Comparison of ENCODE assay signal across 1 fruit fly cellular context in the genomic region with DNA sequence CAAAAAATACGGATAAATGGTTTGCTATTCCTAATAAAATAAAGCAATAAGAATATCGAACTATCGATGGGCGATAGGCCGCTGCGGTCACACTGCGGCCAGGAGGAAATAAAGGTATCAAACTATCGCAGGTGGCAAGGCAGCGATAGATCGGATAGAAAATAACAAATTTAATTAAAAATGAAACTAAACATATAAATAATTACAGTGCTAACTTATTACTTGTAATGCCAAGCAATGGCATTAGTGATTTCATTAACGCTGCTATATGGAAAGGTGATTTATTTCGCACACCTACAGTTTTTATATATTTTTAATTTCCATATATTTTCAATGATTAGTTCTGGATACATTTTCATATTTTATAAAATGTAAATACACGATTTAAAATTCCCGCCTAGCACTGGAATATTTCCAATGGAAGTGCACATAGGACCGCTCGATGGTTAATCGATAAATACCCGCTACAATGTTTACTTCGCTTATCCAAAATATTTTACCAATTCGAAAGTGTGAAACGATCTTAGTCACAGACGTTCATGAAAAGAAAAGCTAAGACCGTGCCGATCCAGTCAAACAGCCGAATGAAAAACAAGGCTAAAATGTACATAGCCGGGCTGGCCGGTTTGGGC.
TF ChIP-seq lines count a peak whose summit lies in the region.

TSS of gene CG15356 (minus strand) at position 48 of the 632 bp plus-strand sequence.
TSS of gene CG15362 (plus strand) at position 469 of the 632 bp plus-strand sequence.

TF ChIP-seq in whole organism, embryonic, 481 proteins besides CTCF, POLR2A, EP300 and RAD21 (continued from another document and continues in another):
- peak; percentile 75 for TF ChIP-seq Abd-B (GFP tag; optimal IDR thresholded peaks at IDR 0.05; lab: Kevin White, UChicago)
- no peak for TF ChIP-seq en (GFP tag; optimal IDR thresholded peaks at IDR 0.05; lab: Kevin White, UChicago)
- TF ChIP-seq hbn (GFP tag; IDR thresholded peaks at IDR 0.05; lab: Robert Waterston, UW; ENCODE audit: partially characterized antibody), result peak; percentile 98
- peak; percentile 60; the same call in 1 of the 4 replicates for TF ChIP-seq Gug (GFP tag; IDR thresholded peaks at IDR 0.05; lab: Robert Waterston, UW)
- TF ChIP-seq CG10209 (GFP tag; optimal IDR thresholded peaks at IDR 0.05; lab: Kevin White, UChicago), result peak; percentile 29
- TF ChIP-seq HLH4C (GFP tag; IDR thresholded peaks at IDR 0.05; lab: Robert Waterston, UW; ENCODE audit: partially characterized antibody), result peak; percentile 98
- peak; percentile 2 for TF ChIP-seq Bdp1 (GFP tag; optimal IDR thresholded peaks at IDR 0.05; lab: Kevin White, UChicago)
- TF ChIP-seq CG34422 (GFP tag; IDR thresholded peaks at IDR 0.05; lab: Robert Waterston, UW), result 0 out of 3 replicates have a peak, but pooled peaks have one; percentile 32
- no peak for TF ChIP-seq CG13894 (tag; optimal IDR thresholded peaks at IDR 0.05; lab: Kevin White, UChicago)
- no peak for TF ChIP-seq CG13624 (GFP tag; optimal IDR thresholded peaks at IDR 0.05; lab: Kevin White, UChicago)
- TF ChIP-seq CG4617 (GFP tag; optimal IDR thresholded peaks at IDR 0.05; lab: Kevin White, UChicago; ENCODE audit: borderline replicate concordance), result peak; percentile 85
- TF ChIP-seq Elba2 (GFP tag; optimal IDR thresholded peaks at IDR 0.05; lab: Kevin White, UChicago), result peak; percentile 96
- TF ChIP-seq Lhr (GFP tag; optimal IDR thresholded peaks at IDR 0.05; lab: Kevin White, UChicago), result peak; percentile 9
- peak; percentile 44 for TF ChIP-seq CG12155 (GFP tag; optimal IDR thresholded peaks at IDR 0.05; lab: Kevin White, UChicago)
- TF ChIP-seq CG6272 (GFP tag; IDR thresholded peaks at IDR 0.05; lab: Robert Waterston, UW), result peak; percentile 38; the same call in 1 of the 2 replicates
- peak; percentile 41; the same call in 1 of the 2 replicates for TF ChIP-seq CG8765 (GFP tag; IDR thresholded peaks at IDR 0.05; lab: Robert Waterston, UW)
- no peak for TF ChIP-seq her (GFP tag; optimal IDR thresholded peaks at IDR 0.05; lab: Kevin White, UChicago)
- TF ChIP-seq Ravus (GFP tag; IDR thresholded peaks at IDR 0.05; lab: Robert Waterston, UW), result no peak
- peak; percentile 19 for TF ChIP-seq CG1233 (GFP tag; optimal IDR thresholded peaks at IDR 0.05; lab: Kevin White, UChicago)
- no peak for TF ChIP-seq CG2202 (tag; optimal IDR thresholded peaks at IDR 0.05; lab: Kevin White, UChicago)
- TF ChIP-seq CG6689 (GFP tag; IDR thresholded peaks at IDR 0.05; lab: Robert Waterston, UW), result 0 out of 2 replicates have a peak, but pooled peaks have one; percentile 18
- TF ChIP-seq CG14441 (GFP tag; IDR thresholded peaks at IDR 0.05; lab: Robert Waterston, UW), result 0 out of 2 replicates have a peak, but pooled peaks have one; percentile 8
- peak; percentile 61 for TF ChIP-seq phol (tag; optimal IDR thresholded peaks at IDR 0.05; lab: Kevin White, UChicago)
- no peak for TF ChIP-seq psq (GFP tag; optimal IDR thresholded peaks at IDR 0.05; lab: Kevin White, UChicago)
- TF ChIP-seq CG11695 (GFP tag; IDR thresholded peaks at IDR 0.05; lab: Robert Waterston, UW), result 0 out of 3 replicates have a peak, but pooled peaks have one; percentile 20
- peak; percentile 99 for TF ChIP-seq unc-4 (GFP tag; IDR thresholded peaks at IDR 0.05; lab: Robert Waterston, UW; ENCODE audit: partially characterized antibody)
- TF ChIP-seq CG16863 (GFP tag; optimal IDR thresholded peaks at IDR 0.05; lab: Kevin White, UChicago), result no peak
- peak; percentile 35 for TF ChIP-seq Hsf (GFP tag; optimal IDR thresholded peaks at IDR 0.05; lab: Kevin White, UChicago)
- peak; percentile 17 for TF ChIP-seq CG10979 (tag; optimal IDR thresholded peaks at IDR 0.05; lab: Kevin White, UChicago)
- TF ChIP-seq pan (optimal IDR thresholded peaks at IDR 0.05; lab: Kevin White, UChicago), result no peak
- TF ChIP-seq pan (GFP tag; optimal IDR thresholded peaks at IDR 0.05 in 1 of 2, IDR thresholded peaks at IDR 0.05 in 1 of 2), result peak in 1 of 2 experiments; percentile 60
- TF ChIP-seq hkb (optimal IDR thresholded peaks at IDR 0.05; lab: Kevin White, UChicago), result no peak
- no peak for TF ChIP-seq hkb (GFP tag; IDR thresholded peaks at IDR 0.05; lab: Robert Waterston, UW)
- TF ChIP-seq Dll (GFP tag; IDR thresholded peaks at IDR 0.05; lab: Robert Waterston, UW; ENCODE audit: partially characterized antibody), result peak; percentile 98
- peak; percentile 18 for TF ChIP-seq CG33557 (GFP tag; optimal IDR thresholded peaks at IDR 0.05; lab: Kevin White, UChicago)
- no peak for TF ChIP-seq hth (optimal IDR thresholded peaks at IDR 0.05; lab: Kevin White, UChicago)
- no peak for TF ChIP-seq unpg (GFP tag; optimal IDR thresholded peaks at IDR 0.05; lab: Kevin White, UChicago)
- TF ChIP-seq HmgZ (tag; optimal IDR thresholded peaks at IDR 0.05; lab: Kevin White, UChicago), result peak; percentile 43
- peak; percentile 99 for TF ChIP-seq Opbp (GFP tag; IDR thresholded peaks at IDR 0.05; lab: Robert Waterston, UW; ENCODE audit: partially characterized antibody)
- TF ChIP-seq Fer1 (GFP tag; optimal IDR thresholded peaks at IDR 0.05; lab: Kevin White, UChicago), result peak; percentile 30
- TF ChIP-seq HHEX (GFP tag; optimal IDR thresholded peaks at IDR 0.05; lab: Kevin White, UChicago), result peak; percentile 21
- TF ChIP-seq hb (GFP tag; IDR thresholded peaks at IDR 0.05; lab: Robert Waterston, UW; ENCODE audit: partially characterized antibody), result peak; percentile 100
- no peak for TF ChIP-seq chm (GFP tag; IDR thresholded peaks at IDR 0.05; lab: Robert Waterston, UW)
- no peak for TF ChIP-seq zfh1 (GFP tag; IDR thresholded peaks at IDR 0.05; lab: Robert Waterston, UW)
- TF ChIP-seq trem (tag; optimal IDR thresholded peaks at IDR 0.05; lab: Kevin White, UChicago), result peak; percentile 48
- no peak for TF ChIP-seq CG17612 (GFP tag; IDR thresholded peaks at IDR 0.05; lab: Robert Waterston, UW)
- TF ChIP-seq tin (GFP tag; optimal IDR thresholded peaks at IDR 0.05; lab: Kevin White, UChicago), result peak; percentile 5
- peak; percentile 99 for TF ChIP-seq CG6791 (GFP tag; IDR thresholded peaks at IDR 0.05; lab: Robert Waterston, UW; ENCODE audit: partially characterized antibody)
- peak; percentile 34 for TF ChIP-seq CG18262 (tag; optimal IDR thresholded peaks at IDR 0.05; lab: Kevin White, UChicago)
- TF ChIP-seq C15 (GFP tag; IDR thresholded peaks at IDR 0.05; lab: Robert Waterston, UW), result no peak
- TF ChIP-seq vfl (GFP tag; optimal IDR thresholded peaks at IDR 0.05; lab: Kevin White, UChicago), result peak; percentile 15
- TF ChIP-seq dpn (GFP tag; optimal IDR thresholded peaks at IDR 0.05; lab: Kevin White, UChicago), result peak; percentile 36 to 49
- no peak for TF ChIP-seq slou (GFP tag; optimal IDR thresholded peaks at IDR 0.05; lab: Kevin White, UChicago)
- peak; percentile 99 for TF ChIP-seq vnd (GFP tag; IDR thresholded peaks at IDR 0.05; lab: Robert Waterston, UW; ENCODE audit: partially characterized antibody)
- peak; percentile 45 for TF ChIP-seq CG13775 (GFP tag; optimal IDR thresholded peaks at IDR 0.05; lab: Kevin White, UChicago)
- TF ChIP-seq CG2120 (GFP tag; optimal IDR thresholded peaks at IDR 0.05; lab: Kevin White, UChicago), result peak; percentile 51
- peak; percentile 99 for TF ChIP-seq Scr (GFP tag; IDR thresholded peaks at IDR 0.05; lab: Robert Waterston, UW; ENCODE audit: partially characterized antibody)
- TF ChIP-seq CG10543 (GFP tag; optimal IDR thresholded peaks at IDR 0.05; lab: Kevin White, UChicago), result peak; percentile 1
- TF ChIP-seq ap (GFP tag; IDR thresholded peaks at IDR 0.05; lab: Robert Waterston, UW), result no peak
- TF ChIP-seq CG10565 (GFP tag; optimal IDR thresholded peaks at IDR 0.05; lab: Kevin White, UChicago), result no peak
- TF ChIP-seq abd-A (tag; optimal IDR thresholded peaks at IDR 0.05; lab: Kevin White, UChicago), result no peak
- TF ChIP-seq ara (GFP tag; IDR thresholded peaks at IDR 0.05; lab: Robert Waterston, UW), result no peak
- no peak for TF ChIP-seq CG31365 (tag; optimal IDR thresholded peaks at IDR 0.05; lab: Kevin White, UChicago)
- peak; percentile 98 for TF ChIP-seq zen2 (GFP tag; IDR thresholded peaks at IDR 0.05; lab: Robert Waterston, UW; ENCODE audit: partially characterized antibody)
- peak; percentile 5 for TF ChIP-seq CG10147 (GFP tag; optimal IDR thresholded peaks at IDR 0.05; lab: Kevin White, UChicago)
- TF ChIP-seq CG3995 (GFP tag; optimal IDR thresholded peaks at IDR 0.05; lab: Kevin White, UChicago), result peak; percentile 88
- peak; percentile 6 for TF ChIP-seq ems (GFP tag; optimal IDR thresholded peaks at IDR 0.05; lab: Kevin White, UChicago)
- TF ChIP-seq CG16813 (GFP tag; IDR thresholded peaks at IDR 0.05; lab: Robert Waterston, UW; ENCODE audit: partially characterized antibody), result peak; percentile 100
- TF ChIP-seq Mrtf (GFP tag; IDR thresholded peaks at IDR 0.05; lab: Robert Waterston, UW), result no peak
- peak; percentile 19 for TF ChIP-seq CG17829 (tag; optimal IDR thresholded peaks at IDR 0.05; lab: Kevin White, UChicago)
- peak; percentile 43 for TF ChIP-seq lbe (GFP tag; optimal IDR thresholded peaks at IDR 0.05; lab: Kevin White, UChicago)
- no peak for TF ChIP-seq fd102C (GFP tag; optimal IDR thresholded peaks at IDR 0.05; lab: Kevin White, UChicago)
- TF ChIP-seq ind (GFP tag; optimal IDR thresholded peaks at IDR 0.05; lab: Kevin White, UChicago), result peak; percentile 22
- peak; percentile 61 for TF ChIP-seq CG12391 (tag; optimal IDR thresholded peaks at IDR 0.05; lab: Kevin White, UChicago)
- TF ChIP-seq croc (GFP tag; conservative IDR thresholded peaks at IDR 0.05; lab: Robert Waterston, UW), result no peak
- TF ChIP-seq nau (GFP tag; optimal IDR thresholded peaks at IDR 0.05; lab: Kevin White, UChicago), result no peak
- peak; percentile 50 for TF ChIP-seq CG9727 (GFP tag; optimal IDR thresholded peaks at IDR 0.05; lab: Kevin White, UChicago)
- no peak for TF ChIP-seq pros (GFP tag; optimal IDR thresholded peaks at IDR 0.05; lab: Kevin White, UChicago)
- TF ChIP-seq E2f2 (GFP tag; IDR thresholded peaks at IDR 0.05; lab: Robert Waterston, UW), result peak; percentile 73
- TF ChIP-seq Rfx (GFP tag; IDR thresholded peaks at IDR 0.05; lab: Robert Waterston, UW), result peak; percentile 78
- TF ChIP-seq Dek (tag; optimal IDR thresholded peaks at IDR 0.05; lab: Kevin White, UChicago), result peak; percentile 62
- TF ChIP-seq CG10366 (GFP tag; IDR thresholded peaks at IDR 0.05; lab: Robert Waterston, UW), result peak; percentile 28; the same call in 1 of the 2 replicates
- peak; percentile 67 for TF ChIP-seq vvl (GFP tag; IDR thresholded peaks at IDR 0.05; lab: Robert Waterston, UW)
- peak; percentile 49 for TF ChIP-seq grau (tag; optimal IDR thresholded peaks at IDR 0.05; lab: Kevin White, UChicago)
- TF ChIP-seq salm (tag; optimal IDR thresholded peaks at IDR 0.05; lab: Kevin White, UChicago), result no peak
- TF ChIP-seq Meics (GFP tag; optimal IDR thresholded peaks at IDR 0.05; lab: Kevin White, UChicago), result peak; percentile 56
- peak; percentile 71 for TF ChIP-seq CG1603 (tag; optimal IDR thresholded peaks at IDR 0.05; lab: Kevin White, UChicago)
- TF ChIP-seq lola (GFP tag; optimal IDR thresholded peaks at IDR 0.05; lab: Kevin White, UChicago), result peak in 1 of 3 experiments; percentile 16
- TF ChIP-seq CG8281 (tag; optimal IDR thresholded peaks at IDR 0.05; lab: Kevin White, UChicago), result no peak
- peak; percentile 82 for TF ChIP-seq CG9932 (GFP tag; IDR thresholded peaks at IDR 0.05; lab: Robert Waterston, UW)
- TF ChIP-seq chn (GFP tag; optimal IDR thresholded peaks at IDR 0.05; lab: Kevin White, UChicago), result peak; percentile 26
- no peak for TF ChIP-seq CG18599 (GFP tag; optimal IDR thresholded peaks at IDR 0.05; lab: Kevin White, UChicago)
- peak; percentile 85 for TF ChIP-seq Med (GFP tag; lab: Kevin White, UChicago)
- peak; percentile 60 for TF ChIP-seq CG11456 (GFP tag; IDR thresholded peaks at IDR 0.05; lab: Robert Waterston, UW)
- TF ChIP-seq sna (GFP tag; IDR thresholded peaks at IDR 0.05; lab: Robert Waterston, UW; ENCODE audit: partially characterized antibody), result peak; percentile 97
- TF ChIP-seq Dp (GFP tag; optimal IDR thresholded peaks at IDR 0.05; lab: Kevin White, UChicago), result peak; percentile 65
- peak; percentile 16 for TF ChIP-seq CG8290 (GFP tag; optimal IDR thresholded peaks at IDR 0.05; lab: Kevin White, UChicago)
- no peak for TF ChIP-seq CG8290 (tag; optimal IDR thresholded peaks at IDR 0.05; lab: Kevin White, UChicago)
- TF ChIP-seq CG8924 (tag; optimal IDR thresholded peaks at IDR 0.05; lab: Kevin White, UChicago), result peak; percentile 31
- TF ChIP-seq YL-1 (GFP tag; optimal IDR thresholded peaks at IDR 0.05; lab: Kevin White, UChicago), result peak; percentile 41
- no peak for TF ChIP-seq ftz-f1 (GFP tag; optimal IDR thresholded peaks at IDR 0.05; lab: Kevin White, UChicago)
- peak; percentile 51 for TF ChIP-seq D19B (GFP tag; optimal IDR thresholded peaks at IDR 0.05; lab: Kevin White, UChicago)
- peak; percentile 62 for TF ChIP-seq bcd (GFP tag; optimal IDR thresholded peaks at IDR 0.05; lab: Kevin White, UChicago)
- TF ChIP-seq Hmx (GFP tag; optimal IDR thresholded peaks at IDR 0.05; lab: Kevin White, UChicago), result peak; percentile 22
- no peak for TF ChIP-seq Jarid2 (GFP tag; optimal IDR thresholded peaks at IDR 0.05; lab: Kevin White, UChicago)
- TF ChIP-seq tna (GFP tag; IDR thresholded peaks at IDR 0.05; lab: Robert Waterston, UW; ENCODE audit: partially characterized antibody), result peak; percentile 98
- no peak for TF ChIP-seq emc (GFP tag; optimal IDR thresholded peaks at IDR 0.05; lab: Kevin White, UChicago)
- TF ChIP-seq Adf1 (GFP tag; IDR thresholded peaks at IDR 0.05; lab: Robert Waterston, UW), result peak; percentile 25; the same call in 1 of the 2 replicates
- no peak for TF ChIP-seq crc (GFP tag; optimal IDR thresholded peaks at IDR 0.05; lab: Kevin White, UChicago)
- TF ChIP-seq CG7271 (tag; optimal IDR thresholded peaks at IDR 0.05; lab: Kevin White, UChicago), result no peak
- TF ChIP-seq BtbVII (GFP tag; optimal IDR thresholded peaks at IDR 0.05; lab: Kevin White, UChicago), result peak; percentile 17
- peak; percentile 53 for TF ChIP-seq CG10267 (tag; optimal IDR thresholded peaks at IDR 0.05; lab: Kevin White, UChicago)
- peak; percentile 82 for TF ChIP-seq pzg (GFP tag; optimal IDR thresholded peaks at IDR 0.05; lab: Kevin White, UChicago)
- peak; percentile 86 for TF ChIP-seq Ets97D (GFP tag; optimal IDR thresholded peaks at IDR 0.05; lab: Kevin White, UChicago)
- TF ChIP-seq ato (GFP tag; IDR thresholded peaks at IDR 0.05; lab: Robert Waterston, UW; ENCODE audit: partially characterized antibody), result peak; percentile 99
- TF ChIP-seq CG32532 (GFP tag; IDR thresholded peaks at IDR 0.05; lab: Robert Waterston, UW), result peak; percentile 58
- peak; percentile 99 for TF ChIP-seq CG7963 (GFP tag; IDR thresholded peaks at IDR 0.05; lab: Robert Waterston, UW; ENCODE audit: partially characterized antibody)
- peak; percentile 58; the same call in 1 of the 3 replicates for TF ChIP-seq CG17361 (GFP tag; IDR thresholded peaks at IDR 0.05; lab: Robert Waterston, UW)
- peak; percentile 98 for TF ChIP-seq CG34224 (GFP tag; IDR thresholded peaks at IDR 0.05; lab: Robert Waterston, UW; ENCODE audit: partially characterized antibody)
